Fruit fly (Drosophila melanogaster) whole organism, embryonic: ENCODE measurements around the gene PMP34.

Experiments
- ATbp ChIP-seq: fragments of 200-800 bp; sonication (Bioruptor generic); optimal IDR thresholded peaks from 2 replicates; lab custom pipeline; 2017; ENCODE audit warnings: missing biosample characterization, mild to moderate bottlenecking, missing genetic modification characterization, missing genetic modification reagents
- CG1024 ChIP-seq: fragments of 200-800 bp; sonication (Bioruptor generic); IDR thresholded peaks from 2 replicates; pipeline ENCODE4 v1.3.6; 2022; ENCODE audit warnings: missing biosample characterization, missing genetic modification characterization
- CG13287 ChIP-seq: fragments of 200-800 bp; sonication (Bioruptor generic); IDR thresholded peaks from 2 replicates; pipeline ENCODE4 v1.3.6; 2022; ENCODE audit warnings: missing biosample characterization, missing genetic modification characterization; ENCODE audit not compliant: partially characterized antibody
- CG13775 ChIP-seq: fragments of 200-800 bp; sonication (Bioruptor generic); optimal IDR thresholded peaks from 3 replicates; lab custom pipeline; 2017; ENCODE audit warnings: missing biosample characterization, mild to moderate bottlenecking, missing genetic modification characterization
- CG14860 ChIP-seq: fragments of 200-800 bp; sonication (Bioruptor generic); IDR thresholded peaks from 3 replicates; pipeline ENCODE4 v1.3.6; 2022; ENCODE audit warnings: missing biosample characterization, missing genetic modification characterization; ENCODE audit not compliant: partially characterized antibody
- CG14965 ChIP-seq: fragments of 200-800 bp; sonication (Bioruptor generic); optimal IDR thresholded peaks from 2 replicates; lab custom pipeline; 2016; ENCODE audit warnings: missing biosample characterization, missing genetic modification characterization, borderline replicate concordance
- CG15269 ChIP-seq: fragments of 200-800 bp; sonication (Bioruptor generic); optimal IDR thresholded peaks from 2 replicates; lab custom pipeline; 2018; ENCODE audit warnings: missing biosample characterization, mild to moderate bottlenecking, missing genetic modification characterization, moderate library complexity
- CG1832 ChIP-seq: fragments of 200-800 bp; sonication (Bioruptor generic); optimal IDR thresholded peaks from 2 replicates; lab custom pipeline; 2017; ENCODE audit warnings: missing biosample characterization, mild to moderate bottlenecking, missing genetic modification characterization, inconsistent platforms
- CG2889 ChIP-seq: fragments of 200-800 bp; sonication (Bioruptor generic); IDR thresholded peaks from 3 replicates; pipeline ENCODE4 v1.3.6; 2022; ENCODE audit warnings: missing biosample characterization, missing genetic modification characterization
- CG30020 ChIP-seq: fragments of 200-800 bp; optimal IDR thresholded peaks from 2 replicates; lab custom pipeline; 2019; ENCODE audit warnings: missing biosample characterization, mild to moderate bottlenecking, missing genetic modification characterization, moderate library complexity
- CG3065 ChIP-seq: fragments of 200-800 bp; sonication (Bioruptor generic); optimal IDR thresholded peaks from 2 replicates; lab custom pipeline; 2016; ENCODE audit warnings: missing biosample characterization, missing genetic modification characterization
- CG33213 ChIP-seq: fragments of 200-800 bp; sonication (Bioruptor generic); optimal IDR thresholded peaks from 3 replicates; lab custom pipeline; 2016; ENCODE audit warnings: missing biosample characterization, missing genetic modification characterization
- CG4328 ChIP-seq: fragments of 200-800 bp; sonication (Bioruptor generic); optimal IDR thresholded peaks from 3 replicates; lab custom pipeline; 2017; ENCODE audit warnings: missing biosample characterization, missing genetic modification reagents, missing genetic modification characterization
- CG4424 ChIP-seq: fragments of 200-800 bp; sonication (Bioruptor generic); optimal IDR thresholded peaks from 3 replicates; lab custom pipeline; 2016; ENCODE audit warnings: missing biosample characterization, missing genetic modification characterization
- CG7372 ChIP-seq: fragments of 200-800 bp; sonication (Bioruptor generic); IDR thresholded peaks from 2 replicates; pipeline ENCODE4 v1.3.6; 2022; ENCODE audit warnings: missing biosample characterization, missing genetic modification characterization
- CG7745 ChIP-seq: fragments of 200-800 bp; sonication (Bioruptor generic); optimal IDR thresholded peaks from 2 replicates; lab custom pipeline; 2018; ENCODE audit warnings: missing biosample characterization, mild to moderate bottlenecking, missing genetic modification characterization, moderate library complexity
- CG7839 ChIP-seq: fragments of 200-800 bp; sonication (Bioruptor generic); optimal IDR thresholded peaks from 3 replicates; lab custom pipeline; 2018; ENCODE audit warnings: missing biosample characterization, mild to moderate bottlenecking, missing genetic modification characterization, moderate library complexity
- CG7987 ChIP-seq: fragments of 200-800 bp; sonication (Bioruptor generic); optimal IDR thresholded peaks from 2 replicates; lab custom pipeline; 2018; ENCODE audit warnings: missing biosample characterization, mild to moderate bottlenecking, missing genetic modification characterization, moderate library complexity
- CG8290 ChIP-seq, 3 experiments: fragments of 200-800 bp; sonication (Bioruptor generic); optimal IDR thresholded peaks; 2 replicates each; lab custom pipeline; 2016 to 2019; ENCODE audit warnings: missing biosample characterization in 3 of 3, missing genetic modification characterization in 3 of 3, mild to moderate bottlenecking in 2 of 3, moderate library complexity in 1 of 3
- CHES-1-like ChIP-seq: fragments of 200-800 bp; sonication (Bioruptor generic); optimal IDR thresholded peaks from 2 replicates; lab custom pipeline; 2016; ENCODE audit warnings: missing biosample characterization, missing genetic modification characterization
- CTCF ChIP-seq: fragments of 200-800 bp; sonication (Bioruptor generic); optimal IDR thresholded peaks from 2 replicates; lab custom pipeline; 2017; ENCODE audit warnings: missing biosample characterization, mild to moderate bottlenecking, missing genetic modification characterization, moderate library complexity
- Deaf1 ChIP-seq: fragments of 200-800 bp; optimal IDR thresholded peaks from 3 replicates; lab custom pipeline; 2019; ENCODE audit warnings: missing biosample characterization, mild to moderate bottlenecking, missing genetic modification characterization, moderate library complexity
- Dip3 ChIP-seq: fragments of 200-800 bp; sonication (Bioruptor generic); optimal IDR thresholded peaks from 3 replicates; lab custom pipeline; 2016; ENCODE audit warnings: missing biosample characterization, missing genetic modification characterization
- Gug ChIP-seq: fragments of 200-800 bp; sonication (Bioruptor generic); IDR thresholded peaks from 4 replicates; pipeline ENCODE4 v1.3.6; 2022; ENCODE audit warnings: missing biosample characterization, missing genetic modification characterization
- HmgD ChIP-seq: fragments of 200-800 bp; sonication (Bioruptor generic); optimal IDR thresholded peaks from 3 replicates; lab custom pipeline; 2016; ENCODE audit warnings: missing biosample characterization, missing genetic modification characterization
- HmgZ ChIP-seq: fragments of 200-800 bp; sonication (Bioruptor generic); optimal IDR thresholded peaks from 2 replicates; lab custom pipeline; 2018; ENCODE audit warnings: missing biosample characterization, mild to moderate bottlenecking, missing genetic modification characterization
- Lhr ChIP-seq: fragments of 200-800 bp; sonication (Bioruptor generic); optimal IDR thresholded peaks from 3 replicates; lab custom pipeline; 2017; ENCODE audit warnings: mild to moderate bottlenecking, missing biosample characterization, missing genetic modification reagents, missing genetic modification characterization
- Mrtf ChIP-seq: fragments of 200-800 bp; sonication (Bioruptor generic); IDR thresholded peaks from 3 replicates; pipeline ENCODE4 v1.3.6; 2022; ENCODE audit warnings: missing biosample characterization, missing genetic modification characterization
- NC2β ChIP-seq: fragments of 200-800 bp; sonication (Bioruptor generic); optimal IDR thresholded peaks from 2 replicates; lab custom pipeline; 2016; ENCODE audit warnings: missing biosample characterization, missing genetic modification characterization
- Opbp ChIP-seq: fragments of 200-800 bp; sonication (Bioruptor generic); IDR thresholded peaks from 3 replicates; pipeline ENCODE4 v1.3.6; 2022; ENCODE audit warnings: missing biosample characterization, missing genetic modification characterization; ENCODE audit not compliant: partially characterized antibody
- PHDP ChIP-seq: fragments of 200-800 bp; sonication (Bioruptor generic); optimal IDR thresholded peaks from 3 replicates; lab custom pipeline; 2018; ENCODE audit warnings: missing biosample characterization, mild to moderate bottlenecking, missing genetic modification characterization, moderate library complexity
- bsh ChIP-seq, 2 experiments: fragments of 200-800 bp; sonication (Bioruptor generic); optimal IDR thresholded peaks; 2 replicates each; lab custom pipeline; 2017 to 2018; ENCODE audit warnings: mild to moderate bottlenecking in 2 of 2, missing biosample characterization in 2 of 2, missing genetic modification characterization in 2 of 2, moderate library complexity in 1 of 2
- cwo ChIP-seq: fragments of 200-800 bp; sonication (Bioruptor generic); optimal IDR thresholded peaks from 3 replicates; lab custom pipeline; 2017; ENCODE audit warnings: missing biosample characterization, missing genetic modification characterization, mild to moderate bottlenecking, moderate library complexity, missing genetic modification reagents
- danr ChIP-seq: fragments of 200-800 bp; sonication (Bioruptor generic); IDR thresholded peaks from 2 replicates; pipeline ENCODE4 v1.3.6; 2022; ENCODE audit warnings: missing biosample characterization, missing genetic modification characterization
- dm ChIP-seq: fragments of 200-800 bp; sonication (Bioruptor generic); optimal IDR thresholded peaks from 3 replicates; lab custom pipeline; 2016; ENCODE audit warnings: missing biosample characterization, missing genetic modification characterization
- ems ChIP-seq: fragments of 200-800 bp; sonication (Bioruptor generic); optimal IDR thresholded peaks from 3 replicates; lab custom pipeline; 2016; ENCODE audit warnings: missing biosample characterization, missing genetic modification characterization
- exex ChIP-seq: fragments of 200-800 bp; sonication (Bioruptor generic); optimal IDR thresholded peaks from 4 replicates; lab custom pipeline; 2018; ENCODE audit warnings: missing biosample characterization, mild to moderate bottlenecking, missing genetic modification characterization, moderate library complexity
- fru ChIP-seq: fragments of >200 bp; optimal IDR thresholded peaks from 2 replicates; lab custom pipeline; 2017
- ftz-f1 ChIP-seq: fragments of 200-800 bp; sonication (Bioruptor generic); optimal IDR thresholded peaks from 2 replicates; lab custom pipeline; 2016; ENCODE audit warnings: missing biosample characterization, missing genetic modification characterization
- gcm ChIP-seq: fragments of 200-800 bp; sonication (Bioruptor generic); optimal IDR thresholded peaks from 2 replicates; lab custom pipeline; 2019; ENCODE audit warnings: missing biosample characterization, mild to moderate bottlenecking, missing genetic modification characterization, moderate library complexity
- gcm2 ChIP-seq: fragments of 200-800 bp; sonication (Bioruptor generic); optimal IDR thresholded peaks from 2 replicates; lab custom pipeline; 2016; ENCODE audit warnings: missing biosample characterization, missing genetic modification characterization
- insv ChIP-seq, 2 experiments: fragments of 200-800 bp; sonication (Bioruptor generic); optimal IDR thresholded peaks; 3 replicates each; lab custom pipeline; 2016 to 2018; ENCODE audit warnings: missing biosample characterization in 2 of 2, missing genetic modification characterization in 2 of 2
- jumu ChIP-seq: fragments of 200-800 bp; sonication (Bioruptor generic); optimal IDR thresholded peaks from 3 replicates; lab custom pipeline; 2016; ENCODE audit warnings: missing biosample characterization, missing genetic modification characterization
- mam ChIP-seq: fragments of 200-800 bp; sonication (Bioruptor generic); optimal IDR thresholded peaks from 3 replicates; lab custom pipeline; 2016; ENCODE audit warnings: missing biosample characterization, missing genetic modification characterization
- prd ChIP-seq, 3 experiments: fragments of >200 bp in 2 of 3; fragments of 200-800 bp in 1 of 3; sonication (Bioruptor generic) in 1 of 3; optimal IDR thresholded peaks in 2 of 3; IDR thresholded peaks in 1 of 3; 2 replicates in 2 of 3; 3 replicates in 1 of 3; pipeline versions ENCODE4 v1.3.6 to Lab custom; 2017 to 2022; ENCODE audit warnings: missing biosample characterization in 1 of 3, missing genetic modification characterization in 1 of 3
- run ChIP-seq: fragments of 200-800 bp; sonication (Bioruptor generic); optimal IDR thresholded peaks from 3 replicates; lab custom pipeline; 2018; ENCODE audit warnings: missing biosample characterization, mild to moderate bottlenecking, missing genetic modification characterization
- twi ChIP-seq: fragments of 200-800 bp; optimal IDR thresholded peaks from 2 replicates; lab custom pipeline; 2019; ENCODE audit warnings: missing biosample characterization, mild to moderate bottlenecking, missing genetic modification characterization, moderate library complexity
- tx ChIP-seq: fragments of 200-800 bp; sonication (Bioruptor generic); optimal IDR thresholded peaks from 2 replicates; lab custom pipeline; 2016; ENCODE audit warnings: missing biosample characterization, missing genetic modification characterization
- zen2 ChIP-seq: fragments of 200-800 bp; sonication (Bioruptor generic); IDR thresholded peaks from 3 replicates; pipeline ENCODE4 v1.3.6; 2022; ENCODE audit warnings: missing biosample characterization, missing genetic modification characterization; ENCODE audit not compliant: partially characterized antibody

The PMP34 gene

dm6 chr3L:4292120-4292697, 26.3 kb upstream of the PMP34 start, which contains the start of the genes CG15012 and Fdx2 (continued):
- TF ChIP-seq ftz-f1 (GFP tag; lab: Kevin White, UChicago) (no peak), run (tag; lab: Kevin White, UChicago) (no peak), ATbp (GFP tag; lab: Kevin White, UChicago) (no peak), cwo (GFP tag; lab: Kevin White, UChicago) (no peak), fru (lab: Kevin White, UChicago) (no peak), danr (GFP tag; lab: Robert Waterston, UW) (no peak), mam (peak; percentile 46), NC2β (GFP tag; lab: Kevin White, UChicago) (peak; percentile 23), prd (optimal IDR thresholded peaks at IDR 0.05; lab: Kevin White, UChicago) (no peak), prd (GFP tag; IDR thresholded peaks at IDR 0.05; lab: Robert Waterston, UW) (peak; percentile 27; the same call in 1 of the 3 replicates), zen2 (GFP tag; lab: Robert Waterston, UW) (no peak), Opbp (GFP tag; lab: Robert Waterston, UW) (peak; percentile 36; the same call in 1 of the 3 replicates), CG7839 (tag; lab: Kevin White, UChicago) (peak; percentile 7), Mrtf (GFP tag; lab: Robert Waterston, UW) (no peak), CG14860 (GFP tag; lab: Robert Waterston, UW) (no peak), ems (peak; percentile 45), jumu (peak; percentile 43), gcm (GFP tag; lab: Kevin White, UChicago) (no peak), CG1832 (no peak), CG4328 (GFP tag; lab: Kevin White, UChicago) (no peak), twi (tag; lab: Kevin White, UChicago) (peak; percentile 7), CG7372 (GFP tag; lab: Robert Waterston, UW) (no peak), CTCF (GFP tag; lab: Kevin White, UChicago) (peak; percentile 19), CG13287 (GFP tag; lab: Robert Waterston, UW) (peak; percentile 56; the same call in 1 of the 2 replicates), CG13775 (GFP tag; lab: Kevin White, UChicago) (peak; percentile 24), CG33213 (GFP tag; lab: Kevin White, UChicago) (peak; percentile 61), insv (GFP tag; optimal IDR thresholded peaks at IDR 0.05; lab: Kevin White, UChicago) (no peak), PHDP (peak; percentile 13), CG7745 (tag; lab: Kevin White, UChicago) (no peak), Lhr (GFP tag; lab: Kevin White, UChicago) (peak; percentile 46), CG14965 (no peak), CG1024 (no peak), Deaf1 (tag; lab: Kevin White, UChicago) (peak; percentile 3), CHES-1-like (GFP tag; lab: Kevin White, UChicago) (peak; percentile 28), HmgD (GFP tag; lab: Kevin White, UChicago) (peak; percentile 17), gcm2 (GFP tag; lab: Kevin White, UChicago) (no peak), CG4424 (GFP tag; lab: Kevin White, UChicago) (peak; percentile 52), Gug (GFP tag; lab: Robert Waterston, UW) (no peak), exex (tag; lab: Kevin White, UChicago) (peak; percentile 19), tx (GFP tag; lab: Kevin White, UChicago) (peak; percentile 26), CG8290 (GFP tag; optimal IDR thresholded peaks at IDR 0.05; lab: Kevin White, UChicago) (peak; percentile 23), CG8290 (tag; optimal IDR thresholded peaks at IDR 0.05; lab: Kevin White, UChicago) (peak in 1 of 2 experiments; percentile 41), HmgZ (tag; lab: Kevin White, UChicago) (peak; percentile 73), CG3065 (GFP tag; lab: Kevin White, UChicago) (no peak), bsh (GFP tag; optimal IDR thresholded peaks at IDR 0.05; lab: Kevin White, UChicago) (peak in 1 of 2 experiments; percentile 1), Dip3 (peak; percentile 23), dm (GFP tag; lab: Kevin White, UChicago) (peak; percentile 71), CG7987 (GFP tag; lab: Kevin White, UChicago) (no peak), CG2889 (GFP tag; lab: Robert Waterston, UW) (no peak), CG15269 (tag; lab: Kevin White, UChicago) (no peak), CG30020 (tag; lab: Kevin White, UChicago) (peak; percentile 84)
